Fruit fly (Drosophila melanogaster): ENCODE results near the gene CG9919.

dm6 chrX:16323063-16323462, 7.5 kb downstream of the CG9919 start, which contains the start of the genes CG9917 and CG32579:
- no peak for TF ChIP-seq Dll (optimal IDR thresholded peaks at IDR 0.05)
- no peak for TF ChIP-seq psq (optimal IDR thresholded peaks at IDR 0.05)

Data from whole organism.